Worm (Caenorhabditis elegans) whole organism, midembryonic: Measurements from ENCODE around the gene Y43F8C.9.

ENCODE experiments used
- T22C8.4 ChIP-seq: fragments of 200-800 bp; sonication (Bioruptor generic); IDR thresholded peaks from 2 replicates; pipeline ENCODE4 v1.3.6; 2022; ENCODE audit warnings: missing genetic modification characterization, missing compliant biosample characterization
- cog-1 ChIP-seq: sonication (generic microtip); optimal IDR thresholded peaks from 2 replicates; lab custom pipeline; 2016; ENCODE audit warnings: missing genetic modification characterization, missing compliant biosample characterization
- flt-1 ChIP-seq: fragments of 200-800 bp; sonication (Bioruptor generic); IDR thresholded peaks from 2 replicates; pipeline ENCODE4 v1.3.6; 2022; ENCODE audit warnings: missing genetic modification characterization, missing compliant biosample characterization
- klf-2 ChIP-seq: fragments of 200-800 bp; sonication (Bioruptor generic); conservative IDR thresholded peaks from 2 replicates; pipeline ENCODE4 v1.3.6; 2022; ENCODE audit warnings: missing genetic modification reagents, missing genetic modification characterization, missing compliant biosample characterization
- med-1 ChIP-seq: sonication (generic microtip); optimal IDR thresholded peaks from 2 replicates; lab custom pipeline; 2017; ENCODE audit warnings: missing genetic modification characterization, mild to moderate bottlenecking, missing compliant biosample characterization, antibody characterized with exemption, missing genetic modification reagents; ENCODE audit not compliant: insufficient read depth
- ref-1 ChIP-seq: fragments of 200-800 bp; sonication (Bioruptor generic); conservative IDR thresholded peaks from 2 replicates; pipeline ENCODE4 v1.3.6; 2022; ENCODE audit warnings: missing genetic modification reagents, missing genetic modification characterization, missing compliant biosample characterization
- tab-1 ChIP-seq: fragments of 200-800 bp; sonication (Bioruptor generic); IDR thresholded peaks from 2 replicates; pipeline ENCODE4 v1.3.6; 2022; ENCODE audit warnings: missing genetic modification characterization, missing compliant biosample characterization
- ztf-23 ChIP-seq: fragments of 200-800 bp; sonication (Bioruptor generic); IDR thresholded peaks from 2 replicates; pipeline ENCODE4 v1.3.6; 2022; ENCODE audit warnings: missing genetic modification reagents, missing genetic modification characterization, missing compliant biosample characterization
- ztf-29 ChIP-seq: fragments of 200-800 bp; sonication (Bioruptor generic); IDR thresholded peaks from 2 replicates; pipeline ENCODE4 v1.3.6; 2022; ENCODE audit warnings: missing genetic modification reagents, missing genetic modification characterization, missing compliant biosample characterization

Gene Y43F8C.9

ce11 chrV:19668213-19668612, 22.3 kb downstream of the Y43F8C.9 start:
- no peak for TF ChIP-seq klf-2
- no peak for TF ChIP-seq T22C8.4 (GFP tag; lab: Robert Waterston, UW)
- no peak for TF ChIP-seq cog-1
- no peak for TF ChIP-seq ref-1 (GFP tag; lab: Robert Waterston, UW)
- TF ChIP-seq med-1, result no peak

- TF ChIP-seq cog-1 (no peak), T22C8.4 (GFP tag; lab: Robert Waterston, UW) (no peak), ztf-29 (no peak), flt-1 (GFP tag; lab: Robert Waterston, UW) (no peak), klf-2 (no peak), tab-1 (no peak), ref-1 (GFP tag; lab: Robert Waterston, UW) (no peak), med-1 (no peak), ztf-23 (GFP tag; lab: Robert Waterston, UW) (no peak)
Observed at ce11 chrV:19669959-19670358, 24.1 kb downstream of the Y43F8C.9 start, which contains the start of gene Y43F8C.11. Gene Y43F8C.11, plus strand, starts transcription at chrV:19670259.

ce11 chrV:19670866-19671265, 25.0 kb downstream of the Y43F8C.9 start:
- TF ChIP-seq klf-2, result no peak
- TF ChIP-seq tab-1, result no peak
- TF ChIP-seq med-1, result no peak
- no peak for TF ChIP-seq ref-1 (GFP tag; lab: Robert Waterston, UW)
- no peak for TF ChIP-seq ztf-23 (GFP tag; lab: Robert Waterston, UW)
- TF ChIP-seq flt-1 (GFP tag; lab: Robert Waterston, UW), result no peak
- TF ChIP-seq T22C8.4 (GFP tag; lab: Robert Waterston, UW), result no peak
- no peak for TF ChIP-seq cog-1
- TF ChIP-seq ztf-29, result no peak

ce11 chrV:19671816-19672215, 25.9 kb downstream of the Y43F8C.9 start:
- TF ChIP-seq cog-1 (no peak), flt-1 (GFP tag; lab: Robert Waterston, UW) (no peak), klf-2 (no peak), med-1 (no peak), ztf-29 (no peak), tab-1 (no peak), ztf-23 (GFP tag; lab: Robert Waterston, UW) (no peak), ref-1 (GFP tag; lab: Robert Waterston, UW) (no peak), T22C8.4 (GFP tag; lab: Robert Waterston, UW) (no peak)

ce11 chrV:19672357-19672756, 26.5 kb downstream of the Y43F8C.9 start:
- TF ChIP-seq tab-1 (no peak), ztf-29 (no peak), T22C8.4 (GFP tag; lab: Robert Waterston, UW) (no peak), med-1 (no peak), flt-1 (GFP tag; lab: Robert Waterston, UW) (no peak), klf-2 (no peak), ref-1 (GFP tag; lab: Robert Waterston, UW) (no peak), cog-1 (no peak)

ce11 chrV:19673298-19673903, 27.5 kb downstream of the Y43F8C.9 start:
- TF ChIP-seq klf-2, result no peak
- no peak for TF ChIP-seq ref-1 (GFP tag; lab: Robert Waterston, UW)
- TF ChIP-seq ztf-29, result no peak

- TF ChIP-seq ztf-23 (GFP tag; lab: Robert Waterston, UW), result no peak
- TF ChIP-seq cog-1, result no peak
- no peak for TF ChIP-seq ref-1 (GFP tag; lab: Robert Waterston, UW)
- no peak for TF ChIP-seq ztf-29
- TF ChIP-seq tab-1, result no peak
- no peak for TF ChIP-seq klf-2
- no peak for TF ChIP-seq T22C8.4 (GFP tag; lab: Robert Waterston, UW)
- TF ChIP-seq flt-1 (GFP tag; lab: Robert Waterston, UW), result no peak
- no peak for TF ChIP-seq med-1
Observed at ce11 chrV:19674543-19674942, 28.6 kb downstream of the Y43F8C.9 start, which contains the start of gene mrp-7. Gene mrp-7, plus strand, starts transcription at chrV:19674843.

ce11 chrV:19691271-19691886, 45.5 kb downstream of the Y43F8C.9 start:
- TF ChIP-seq med-1, result no peak
- TF ChIP-seq T22C8.4 (GFP tag; lab: Robert Waterston, UW), result peak; percentile 76

- no peak for TF ChIP-seq ref-1 (GFP tag; lab: Robert Waterston, UW)
- TF ChIP-seq T22C8.4 (GFP tag; lab: Robert Waterston, UW), result peak; percentile 55
Observed at ce11 chrV:19691954-19692353, 46.0 kb downstream of the Y43F8C.9 start.
